Fruit fly (Drosophila melanogaster): ENCODE data around the gene LanB2.

DNA sequence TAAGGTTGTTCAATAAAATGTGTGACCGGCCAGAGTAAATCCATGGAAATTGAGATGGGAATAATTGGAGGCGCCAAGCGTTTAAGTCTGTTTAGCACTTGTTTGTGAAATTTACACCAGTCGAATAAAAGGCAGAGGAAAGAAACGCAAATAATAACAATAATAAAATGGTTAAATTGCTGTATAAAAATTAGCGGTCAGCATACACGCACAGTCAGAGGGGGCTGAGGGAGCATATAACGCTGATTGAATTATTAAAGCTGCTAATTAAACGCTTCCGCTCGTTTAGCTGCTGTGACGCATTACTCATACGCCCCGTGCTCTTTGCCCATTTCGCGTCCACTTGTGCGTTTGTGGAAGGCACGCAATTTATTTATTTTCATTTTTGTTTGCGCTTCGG, 47.0 kb upstream of the LanB2 start:
- no peak for TF ChIP-seq psq (optimal IDR thresholded peaks at IDR 0.05)
- no peak for TF ChIP-seq insv (optimal IDR thresholded peaks at IDR 0.05)
